Fruit fly (Drosophila melanogaster): ENCODE measurements around the gene GstD1.

DNA sequence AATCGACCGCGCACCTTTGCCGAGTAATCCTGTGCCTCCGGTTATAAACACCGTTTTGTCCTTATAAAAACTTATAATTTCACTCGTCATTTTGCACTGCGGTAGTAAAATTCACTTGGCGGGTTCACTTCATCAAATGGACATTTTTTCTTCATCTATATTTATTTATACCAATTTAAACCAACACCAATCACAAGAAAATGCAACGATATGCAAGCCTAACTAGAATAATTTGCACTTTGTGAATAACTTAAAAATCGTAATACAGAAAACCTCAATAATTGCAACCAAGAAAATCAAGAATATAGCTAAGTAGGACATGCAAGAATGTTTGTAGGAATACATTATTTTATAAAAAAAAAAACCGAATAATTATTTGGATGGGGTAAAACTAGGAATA, 26.8 kb upstream of the GstD1 start, which contains the start of the genes CG10096 and CG10097:
- TF ChIP-seq cic (GFP tag; optimal IDR thresholded peaks at IDR 0.05): no peak
- no peak for TF ChIP-seq CG14711 (tag; optimal IDR thresholded peaks at IDR 0.05)
- TF ChIP-seq pad (GFP tag; optimal IDR thresholded peaks at IDR 0.05): no peak
- no peak for TF ChIP-seq CG1620 (GFP tag; optimal IDR thresholded peaks at IDR 0.05)
- no peak for TF ChIP-seq Mnt (GFP tag; optimal IDR thresholded peaks at IDR 0.05)
- TF ChIP-seq CG5204 (GFP tag; optimal IDR thresholded peaks at IDR 0.05): no peak
- no peak for TF ChIP-seq ovo (GFP tag; optimal IDR thresholded peaks at IDR 0.05)
- TF ChIP-seq Hr96 (GFP tag; optimal IDR thresholded peaks at IDR 0.05): no peak
- peak; percentile 75 for TF ChIP-seq kay (GFP tag; ENCODE audit: borderline replicate concordance)
- TF ChIP-seq bab1 (GFP tag; optimal IDR thresholded peaks at IDR 0.05): no peak
- no peak for TF ChIP-seq toe (GFP tag; optimal IDR thresholded peaks at IDR 0.05)
